Fruit fly (Drosophila melanogaster) whole organism, prepupa: ENCODE data around the gene Reg-2.

ENCODE experiments used
- Blimp-1 ChIP-seq: fragments of 200-800 bp; sonication (Bioruptor generic); optimal IDR thresholded peaks from 3 replicates; lab custom pipeline; 2017; ENCODE audit warnings: missing biosample characterization, missing genetic modification characterization, mild to moderate bottlenecking, moderate library complexity, missing genetic modification reagents
- CG10669 ChIP-seq: fragments of 200-800 bp; sonication (Bioruptor generic); optimal IDR thresholded peaks from 3 replicates; lab custom pipeline; 2018; ENCODE audit warnings: missing biosample characterization, mild to moderate bottlenecking, missing genetic modification characterization, moderate library complexity
- CG11294 ChIP-seq: fragments of 200-800 bp; sonication (Bioruptor generic); IDR thresholded peaks from 2 replicates; pipeline ENCODE4 v1.3.6; 2022; ENCODE audit warnings: missing biosample characterization, missing genetic modification characterization
- CG11762 ChIP-seq: fragments of 200-800 bp; sonication (Bioruptor generic); optimal IDR thresholded peaks from 3 replicates; lab custom pipeline; 2016; ENCODE audit warnings: missing biosample characterization, missing genetic modification characterization; ENCODE audit not compliant: insufficient read depth
- CG11902 ChIP-seq: fragments of 200-800 bp; sonication (Bioruptor generic); optimal IDR thresholded peaks from 3 replicates; lab custom pipeline; 2016; ENCODE audit warnings: missing biosample characterization, missing genetic modification characterization
- CG15336 ChIP-seq: fragments of 200-800 bp; sonication (Bioruptor generic); IDR thresholded peaks from 2 replicates; pipeline ENCODE4 v1.3.6; 2022; ENCODE audit warnings: missing biosample characterization, missing genetic modification characterization
- CG16779 ChIP-seq: fragments of 200-800 bp; sonication (Bioruptor generic); optimal IDR thresholded peaks from 3 replicates; lab custom pipeline; 2017; ENCODE audit warnings: missing biosample characterization, mild to moderate bottlenecking, missing genetic modification characterization
- CG3032 ChIP-seq: fragments of 200-800 bp; optimal IDR thresholded peaks from 2 replicates; lab custom pipeline; 2019; ENCODE audit warnings: missing biosample characterization, mild to moderate bottlenecking, missing genetic modification characterization, moderate library complexity
- CG31627 ChIP-seq: fragments of 200-800 bp; sonication (Bioruptor generic); optimal IDR thresholded peaks from 3 replicates; lab custom pipeline; 2016; ENCODE audit warnings: missing biosample characterization, missing genetic modification characterization
- CG32006 ChIP-seq: fragments of 200-800 bp; sonication (Bioruptor generic); optimal IDR thresholded peaks from 3 replicates; lab custom pipeline; 2017; ENCODE audit warnings: missing biosample characterization, mild to moderate bottlenecking, missing genetic modification characterization
- CG34406 ChIP-seq: fragments of 200-800 bp; sonication (Bioruptor generic); optimal IDR thresholded peaks from 3 replicates; lab custom pipeline; 2016; ENCODE audit warnings: missing biosample characterization, missing genetic modification characterization
- CG3919 ChIP-seq: fragments of 200-800 bp; sonication (Bioruptor generic); optimal IDR thresholded peaks from 3 replicates; lab custom pipeline; 2016; ENCODE audit warnings: missing biosample characterization, missing genetic modification characterization
- CG6163 ChIP-seq: fragments of 200-800 bp; sonication (Bioruptor generic); IDR thresholded peaks from 3 replicates; pipeline ENCODE4 v1.3.6; 2022; ENCODE audit warnings: missing biosample characterization, missing genetic modification characterization
- CG6276 ChIP-seq: fragments of 200-800 bp; sonication (Bioruptor generic); optimal IDR thresholded peaks from 2 replicates; lab custom pipeline; 2017; ENCODE audit warnings: missing biosample characterization, mild to moderate bottlenecking, missing genetic modification characterization
- CG6808 ChIP-seq: fragments of 200-800 bp; sonication (Bioruptor generic); optimal IDR thresholded peaks from 3 replicates; lab custom pipeline; 2017; ENCODE audit warnings: missing biosample characterization, missing genetic modification characterization, mild to moderate bottlenecking, moderate library complexity, missing genetic modification reagents
- CG6854 ChIP-seq: fragments of 200-800 bp; sonication (Bioruptor generic); optimal IDR thresholded peaks from 2 replicates; lab custom pipeline; 2017; ENCODE audit warnings: missing biosample characterization, mild to moderate bottlenecking, missing genetic modification characterization
- CG7368 ChIP-seq: fragments of 200-800 bp; sonication (Bioruptor generic); optimal IDR thresholded peaks from 3 replicates; lab custom pipeline; 2016; ENCODE audit warnings: missing biosample characterization, missing genetic modification characterization
- CG8119 ChIP-seq: fragments of 200-800 bp; sonication (Bioruptor generic); IDR thresholded peaks from 3 replicates; pipeline ENCODE4 v1.3.6; 2022; ENCODE audit warnings: missing biosample characterization, missing genetic modification characterization
- CG9139 ChIP-seq: fragments of 200-800 bp; sonication (Bioruptor generic); optimal IDR thresholded peaks from 3 replicates; lab custom pipeline; 2017; ENCODE audit warnings: missing biosample characterization, mild to moderate bottlenecking, missing genetic modification characterization
- Eip75B ChIP-seq: fragments of 200-800 bp; sonication (Bioruptor generic); optimal IDR thresholded peaks from 3 replicates; lab custom pipeline; 2016; ENCODE audit warnings: missing biosample characterization, missing genetic modification characterization
- Eip78C ChIP-seq: fragments of 200-800 bp; sonication (Bioruptor generic); peaks from one replicate; lab custom pipeline; 2016; ENCODE audit warnings: missing biosample characterization, missing genetic modification characterization
- Eip93F ChIP-seq: fragments of 200-800 bp; sonication (Bioruptor generic); optimal IDR thresholded peaks from 2 replicates; lab custom pipeline; 2016; ENCODE audit warnings: missing biosample characterization, mild to moderate bottlenecking, missing genetic modification characterization
- Ets21C ChIP-seq: fragments of 200-800 bp; sonication (Bioruptor generic); optimal IDR thresholded peaks from 3 replicates; lab custom pipeline; 2016; ENCODE audit warnings: missing biosample characterization, missing genetic modification characterization
- Ets96B ChIP-seq: fragments of 200-800 bp; optimal IDR thresholded peaks from 2 replicates; lab custom pipeline; 2019; ENCODE audit warnings: missing biosample characterization, mild to moderate bottlenecking, missing genetic modification characterization, moderate library complexity
- Gug ChIP-seq: fragments of 200-800 bp; sonication (Bioruptor generic); IDR thresholded peaks from 2 replicates; pipeline ENCODE4 v1.3.6; 2022; ENCODE audit warnings: missing biosample characterization, missing genetic modification characterization
- Hr38 ChIP-seq: sonication (Bioruptor generic); optimal IDR thresholded peaks from 2 replicates; lab custom pipeline; 2016; ENCODE audit warnings: missing biosample characterization, missing genetic modification characterization
- Hr4 ChIP-seq: fragments of 200-800 bp; sonication (Bioruptor generic); optimal IDR thresholded peaks from 3 replicates; lab custom pipeline; 2016; ENCODE audit warnings: missing biosample characterization, missing genetic modification characterization
- Lpt ChIP-seq: fragments of 200-800 bp; sonication (Bioruptor generic); optimal IDR thresholded peaks from 3 replicates; lab custom pipeline; 2016; ENCODE audit warnings: missing biosample characterization, missing genetic modification characterization
- Met ChIP-seq: fragments of 200-800 bp; sonication (Bioruptor generic); optimal IDR thresholded peaks from 3 replicates; lab custom pipeline; 2016; ENCODE audit warnings: missing biosample characterization, missing genetic modification characterization
- OdsH ChIP-seq: fragments of 200-800 bp; sonication (Bioruptor generic); optimal IDR thresholded peaks from 3 replicates; lab custom pipeline; 2016; ENCODE audit warnings: missing biosample characterization, missing genetic modification characterization
- Smox ChIP-seq: fragments of 200-800 bp; sonication (Bioruptor generic); optimal IDR thresholded peaks from 3 replicates; lab custom pipeline; 2016; ENCODE audit warnings: missing biosample characterization, missing genetic modification characterization
- Sox102F ChIP-seq: fragments of 200-800 bp; sonication (Bioruptor generic); optimal IDR thresholded peaks from 2 replicates; lab custom pipeline; 2016; ENCODE audit warnings: missing biosample characterization, mild to moderate bottlenecking, missing genetic modification characterization
- Sox14 ChIP-seq: fragments of 200-800 bp; sonication (Bioruptor generic); optimal IDR thresholded peaks from 3 replicates; lab custom pipeline; 2016; ENCODE audit warnings: missing biosample characterization, missing genetic modification characterization
- Sox15 ChIP-seq: fragments of 200-800 bp; sonication (Bioruptor generic); optimal IDR thresholded peaks from 3 replicates; lab custom pipeline; 2016; ENCODE audit warnings: missing biosample characterization, missing genetic modification characterization
- achi ChIP-seq: fragments of 200-800 bp; sonication (Bioruptor generic); optimal IDR thresholded peaks from 3 replicates; lab custom pipeline; 2016; ENCODE audit warnings: missing biosample characterization, missing genetic modification characterization
- acj6 ChIP-seq: fragments of 200-800 bp; sonication (Bioruptor generic); optimal IDR thresholded peaks from 3 replicates; lab custom pipeline; 2016; ENCODE audit warnings: missing biosample characterization, missing genetic modification characterization
- cyc ChIP-seq: fragments of 200-800 bp; sonication (Bioruptor generic); optimal IDR thresholded peaks from 3 replicates; lab custom pipeline; 2016; ENCODE audit warnings: missing biosample characterization, missing genetic modification characterization
- dac ChIP-seq: fragments of 200-800 bp; sonication (Bioruptor generic); optimal IDR thresholded peaks from 2 replicates; lab custom pipeline; 2017; ENCODE audit warnings: missing biosample characterization, mild to moderate bottlenecking, missing genetic modification characterization
- eg ChIP-seq: fragments of 200-800 bp; sonication (Bioruptor generic); IDR thresholded peaks from 3 replicates; pipeline ENCODE4 v1.3.6; 2022; ENCODE audit warnings: missing biosample characterization, missing genetic modification characterization
- fd59A ChIP-seq: fragments of 200-800 bp; sonication (Bioruptor generic); optimal IDR thresholded peaks from 2 replicates; lab custom pipeline; 2017; ENCODE audit warnings: missing biosample characterization, mild to moderate bottlenecking, missing genetic modification characterization, missing genetic modification reagents
- fd85E ChIP-seq: fragments of 200-800 bp; sonication (Bioruptor generic); optimal IDR thresholded peaks from 3 replicates; lab custom pipeline; 2016; ENCODE audit warnings: missing biosample characterization, missing genetic modification characterization
- fkh ChIP-seq: fragments of 200-800 bp; sonication (Bioruptor generic); optimal IDR thresholded peaks from 3 replicates; lab custom pipeline; 2017; ENCODE audit warnings: missing biosample characterization, mild to moderate bottlenecking, missing genetic modification characterization, moderate library complexity
- lz ChIP-seq: fragments of 200-800 bp; sonication (Bioruptor generic); optimal IDR thresholded peaks from 3 replicates; lab custom pipeline; 2016; ENCODE audit warnings: missing biosample characterization, missing genetic modification characterization
- net ChIP-seq: fragments of 200-800 bp; sonication (Bioruptor generic); optimal IDR thresholded peaks from 3 replicates; lab custom pipeline; 2016; ENCODE audit warnings: missing biosample characterization, missing genetic modification characterization
- pdm3 ChIP-seq: fragments of 200-800 bp; sonication (Bioruptor generic); optimal IDR thresholded peaks from 3 replicates; lab custom pipeline; 2016; ENCODE audit warnings: missing biosample characterization, missing genetic modification characterization
- spab ChIP-seq: fragments of 200-800 bp; sonication (Bioruptor generic); optimal IDR thresholded peaks from 2 replicates; lab custom pipeline; 2017; ENCODE audit warnings: missing biosample characterization, mild to moderate bottlenecking, missing genetic modification characterization, missing genetic modification reagents
- ss ChIP-seq, 2 experiments: fragments of 200-800 bp; sonication (Bioruptor generic); optimal IDR thresholded peaks; 2 replicates in 1 of 2; 3 replicates in 1 of 2; lab custom pipeline; 2017 to 2018; ENCODE audit warnings: mild to moderate bottlenecking in 2 of 2, missing biosample characterization in 2 of 2, missing genetic modification characterization in 2 of 2, moderate library complexity in 1 of 2
- topi ChIP-seq: fragments of 200-800 bp; sonication (Bioruptor generic); optimal IDR thresholded peaks from 3 replicates; lab custom pipeline; 2016; ENCODE audit warnings: missing biosample characterization, missing genetic modification characterization

Gene Reg-2

dm6 chr3L:563951-564350 is 42.4 kb downstream of the Reg-2 start (continued):
- no peak for TF ChIP-seq topi (GFP tag; lab: Kevin White, UChicago)
- TF ChIP-seq Ets21C (GFP tag; lab: Kevin White, UChicago): no peak
- TF ChIP-seq CG3919 (GFP tag; lab: Kevin White, UChicago): peak; percentile 27
- peak; percentile 78 for TF ChIP-seq CG32006
- peak; percentile 79 for TF ChIP-seq CG15336 (GFP tag; lab: Robert Waterston, UW)
- TF ChIP-seq CG11294 (GFP tag; lab: Robert Waterston, UW): 0 out of 2 replicates have a peak, but pooled peaks have one; percentile 31
- no peak for TF ChIP-seq Hr38 (GFP tag; lab: Kevin White, UChicago)
- TF ChIP-seq CG11762 (GFP tag; lab: Kevin White, UChicago): peak; percentile 10
- TF ChIP-seq, all 60 proteins: peak for 20

- TF ChIP-seq CG6808: peak; percentile 52
- TF ChIP-seq OdsH: peak; percentile 71
- peak; percentile 89 for TF ChIP-seq CG6163
- no peak for TF ChIP-seq Sox102F (GFP tag; lab: Kevin White, UChicago)
- peak; percentile 7 for TF ChIP-seq Blimp-1
- TF ChIP-seq Hr38 (GFP tag; lab: Kevin White, UChicago): no peak
- peak; percentile 80 for TF ChIP-seq Gug (GFP tag; lab: Robert Waterston, UW)
- TF ChIP-seq Sox14 (GFP tag; lab: Kevin White, UChicago): peak; percentile 46
- TF ChIP-seq lz (GFP tag; lab: Kevin White, UChicago): peak; percentile 29
- peak; percentile 93 for TF ChIP-seq CG6276 (GFP tag; lab: Kevin White, UChicago)
- TF ChIP-seq Eip78C (GFP tag; lab: Kevin White, UChicago): peak; percentile 92
- peak; percentile 14 for TF ChIP-seq spab
- TF ChIP-seq CG7368: peak; percentile 0
- TF ChIP-seq CG34406 (GFP tag; lab: Kevin White, UChicago): peak; percentile 20
- TF ChIP-seq fd85E (GFP tag; lab: Kevin White, UChicago): no peak
- no peak for TF ChIP-seq CG6854 (GFP tag; lab: Kevin White, UChicago)
- peak; percentile 5 for TF ChIP-seq Sox15 (GFP tag; lab: Kevin White, UChicago)
- peak; percentile 64 for TF ChIP-seq achi (GFP tag; lab: Kevin White, UChicago)
- peak; percentile 27 for TF ChIP-seq Smox (GFP tag; lab: Kevin White, UChicago)
- TF ChIP-seq net (GFP tag; lab: Kevin White, UChicago): peak; percentile 72
- TF ChIP-seq Ets21C (GFP tag; lab: Kevin White, UChicago): no peak
- peak; percentile 47 for TF ChIP-seq topi (GFP tag; lab: Kevin White, UChicago)
- TF ChIP-seq Eip93F (GFP tag; lab: Kevin White, UChicago): no peak
- no peak for TF ChIP-seq CG10669 (GFP tag; lab: Kevin White, UChicago)
- peak; percentile 81 for TF ChIP-seq Hr4 (GFP tag; lab: Kevin White, UChicago)
- no peak for TF ChIP-seq fd59A
- peak; percentile 87 for TF ChIP-seq CG11294 (GFP tag; lab: Robert Waterston, UW)
- TF ChIP-seq eg (GFP tag; lab: Robert Waterston, UW): peak; percentile 96
- peak; percentile 92 for TF ChIP-seq CG15336 (GFP tag; lab: Robert Waterston, UW)
- TF ChIP-seq CG11902 (GFP tag; lab: Kevin White, UChicago): peak; percentile 50
- TF ChIP-seq ss (GFP tag; optimal IDR thresholded peaks at IDR 0.05; lab: Kevin White, UChicago): peak in 1 of 2 experiments; percentile 24
- TF ChIP-seq CG16779 (tag; lab: Kevin White, UChicago): peak; percentile 47
- TF ChIP-seq CG8119: peak; percentile 88
- no peak for TF ChIP-seq fkh (GFP tag; lab: Kevin White, UChicago)
- no peak for TF ChIP-seq CG9139 (GFP tag; lab: Kevin White, UChicago)
- peak; percentile 60 for TF ChIP-seq acj6
- peak; percentile 71 for TF ChIP-seq Lpt (GFP tag; lab: Kevin White, UChicago)
- peak; percentile 35 for TF ChIP-seq CG31627 (GFP tag; lab: Kevin White, UChicago)
- TF ChIP-seq Met: peak; percentile 40
- peak; percentile 21 for TF ChIP-seq cyc (GFP tag; lab: Kevin White, UChicago)
- TF ChIP-seq CG3032: no peak
- peak; percentile 66 for TF ChIP-seq pdm3 (GFP tag; lab: Kevin White, UChicago)
- TF ChIP-seq dac (GFP tag; lab: Kevin White, UChicago): peak; percentile 54
- TF ChIP-seq Ets96B (tag; lab: Kevin White, UChicago): peak; percentile 27
- no peak for TF ChIP-seq Eip75B (GFP tag; lab: Kevin White, UChicago)
Measured at dm6 chr3L:563002-563627, 43.3 kb downstream of the Reg-2 start.
